Fruit fly (Drosophila melanogaster): Measurements from ENCODE around the gene Nf-YC.

- TF ChIP-seq pan (optimal IDR thresholded peaks at IDR 0.05) (no peak), Sp1 (GFP tag; optimal IDR thresholded peaks at IDR 0.05) (no peak), sv (GFP tag; optimal IDR thresholded peaks at IDR 0.05) (no peak), brk (GFP tag; optimal IDR thresholded peaks at IDR 0.05) (no peak), HLH106 (tag; optimal IDR thresholded peaks at IDR 0.05) (no peak), sage (GFP tag; optimal IDR thresholded peaks at IDR 0.05) (no peak), dsf (GFP tag; optimal IDR thresholded peaks at IDR 0.05; ENCODE audit: borderline replicate concordance) (no peak), usp (GFP tag; optimal IDR thresholded peaks at IDR 0.05) (no peak)
Measured at dm6 chrX:6860413-6861089, 39.8 kb upstream of the Nf-YC start.

All from whole organism, wandering third instar larva.